Fruit fly (Drosophila melanogaster): ENCODE results near the gene loco.

DNA sequence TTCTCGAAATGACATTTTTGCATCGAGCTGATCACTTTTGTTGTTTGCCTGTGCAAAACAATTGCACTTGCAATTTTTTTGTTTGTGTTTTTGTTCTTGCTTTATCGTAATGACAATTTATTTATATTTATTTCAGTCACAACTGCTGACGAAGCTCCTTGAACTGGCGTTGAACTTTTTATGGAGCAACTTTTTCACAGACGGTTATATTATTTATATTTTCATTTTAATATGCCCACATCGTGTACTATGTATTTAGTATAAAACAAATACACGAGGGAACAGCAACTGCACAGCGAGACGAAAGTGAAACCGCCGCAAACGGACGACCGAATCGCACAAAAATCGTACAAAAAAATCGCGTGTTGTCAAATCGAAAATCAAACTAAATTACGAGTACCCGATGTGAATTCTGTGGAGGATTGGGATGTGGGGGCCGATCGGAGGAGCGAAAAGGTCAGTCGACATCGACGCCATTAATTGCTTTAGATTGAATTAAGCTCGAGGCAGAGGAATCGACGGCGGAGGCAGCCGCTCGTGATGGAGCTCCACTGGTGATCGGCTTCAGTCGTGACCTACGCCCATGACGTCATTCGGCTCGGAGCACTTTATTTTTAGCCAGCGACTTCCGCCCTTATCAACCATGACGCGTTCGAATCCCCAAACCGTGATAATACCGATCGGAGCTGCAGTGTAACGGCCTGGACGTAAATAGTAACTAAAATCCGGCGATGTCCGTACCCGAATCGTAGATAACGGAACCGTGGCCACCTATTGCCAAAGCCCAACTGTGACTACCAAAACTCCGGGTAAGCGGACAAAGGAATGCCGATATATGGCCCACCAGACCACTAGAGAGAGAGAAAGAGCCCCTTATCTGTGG lies 3.3 kb downstream of the loco start:
- TF ChIP-seq CG1620 (GFP tag; optimal IDR thresholded peaks at IDR 0.05) (no peak), pad (GFP tag; optimal IDR thresholded peaks at IDR 0.05) (no peak), tj (GFP tag; optimal IDR thresholded peaks at IDR 0.05) (peak; percentile 83), cic (GFP tag; optimal IDR thresholded peaks at IDR 0.05) (peak; percentile 39), toe (GFP tag; optimal IDR thresholded peaks at IDR 0.05) (no peak), bab1 (GFP tag; optimal IDR thresholded peaks at IDR 0.05) (no peak), Clk (GFP tag; optimal IDR thresholded peaks at IDR 0.05) (no peak), cnc (optimal IDR thresholded peaks at IDR 0.05) (no peak), CG12768 (GFP tag; optimal IDR thresholded peaks at IDR 0.05) (no peak), Hr96 (GFP tag; optimal IDR thresholded peaks at IDR 0.05) (no peak), CG33017 (tag; optimal IDR thresholded peaks at IDR 0.05) (no peak), CG7101 (tag; optimal IDR thresholded peaks at IDR 0.05) (no peak), CG7045 (GFP tag; optimal IDR thresholded peaks at IDR 0.05) (no peak)

All from whole organism, adult.